Comparison of ENCODE assay signal across 4 worm cellular contexts in the genomic region with DNA sequence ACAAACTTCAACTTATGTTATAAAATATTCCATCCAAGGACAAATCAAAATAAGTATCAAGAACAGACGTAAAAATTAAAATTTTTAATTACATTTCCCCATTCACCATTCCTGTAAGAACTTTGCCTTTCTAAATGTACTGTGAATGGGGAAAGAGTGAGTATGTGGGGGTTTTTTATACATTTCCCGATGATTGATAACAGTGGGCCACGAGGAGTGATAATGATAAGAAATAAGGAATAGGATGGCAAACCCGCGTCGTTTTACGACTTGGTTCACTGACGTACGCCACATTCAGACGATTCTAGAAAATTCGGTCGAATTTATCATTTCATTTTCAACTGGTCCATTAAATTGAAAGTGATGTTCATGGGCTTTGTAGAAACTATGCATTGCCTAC.
TF ChIP-seq lines count a peak whose summit lies in the region.

Gene cdd-1 (minus strand): TSS at position 151 of the 400 bp plus-strand sequence.

TF ChIP-seq in whole organism, L1 larva, 84 proteins besides CTCF, POLR2A, EP300 and RAD21 (continued from another document):
- TF ChIP-seq pag-3 (tag; optimal IDR thresholded peaks at IDR 0.05; lab: Kevin White, UChicago; ENCODE audit: borderline replicate concordance, insufficient read depth), result peak; percentile 50
- no peak for TF ChIP-seq C16A3.4 (tag; optimal IDR thresholded peaks at IDR 0.05; lab: Kevin White, UChicago)
- TF ChIP-seq tlp-1 (tag; optimal IDR thresholded peaks at IDR 0.05; lab: Kevin White, UChicago), result no peak
- peak; percentile 46 for TF ChIP-seq nhr-90 (tag; optimal IDR thresholded peaks at IDR 0.05; lab: Kevin White, UChicago; ENCODE audit: poor library complexity)
- peak; percentile 60 for TF ChIP-seq nhr-20 (tag; optimal IDR thresholded peaks at IDR 0.05; lab: Kevin White, UChicago)
- TF ChIP-seq isw-1 (GFP tag; IDR thresholded peaks at IDR 0.05; lab: Robert Waterston, UW), result no peak
- TF ChIP-seq jun-1 (tag; optimal IDR thresholded peaks at IDR 0.05; lab: Kevin White, UChicago), result peak; percentile 26
- no peak for TF ChIP-seq aha-1 (tag; optimal IDR thresholded peaks at IDR 0.05; lab: Kevin White, UChicago)
- peak; percentile 54 for TF ChIP-seq snu-23 (GFP tag; optimal IDR thresholded peaks at IDR 0.05; lab: Kevin White, UChicago)
- 0 out of 2 replicates have a peak, but pooled peaks have one; percentile 9 for TF ChIP-seq mab-9 (GFP tag; IDR thresholded peaks at IDR 0.05; lab: Robert Waterston, UW)
- no peak for TF ChIP-seq ceh-88 (GFP tag; IDR thresholded peaks at IDR 0.05; lab: Robert Waterston, UW)
- peak in 5 of 6 experiments; percentile 17 to 90 (median 52) for TF ChIP-seq elt-3 (tag; optimal IDR thresholded peaks at IDR 0.05; lab: Kevin White, UChicago)
- TF ChIP-seq elt-2 (tag; optimal IDR thresholded peaks at IDR 0.05; lab: Kevin White, UChicago), result peak; percentile 87
- TF ChIP-seq efl-1 (optimal IDR thresholded peaks at IDR 0.05; lab: Kevin White, UChicago), result no peak
- peak in 1 of 2 experiments; percentile 79 for TF ChIP-seq efl-1 (GFP tag; optimal IDR thresholded peaks at IDR 0.05 in 1 of 2; lab: Kevin White, UChicago)
- no peak for TF ChIP-seq efl-3 (GFP tag; optimal IDR thresholded peaks at IDR 0.05; lab: Kevin White, UChicago)
- TF ChIP-seq sptf-1 (tag; optimal IDR thresholded peaks at IDR 0.05; lab: Kevin White, UChicago), result no peak
- TF ChIP-seq fkh-4 (tag; optimal IDR thresholded peaks at IDR 0.05; lab: Kevin White, UChicago; ENCODE audit: borderline replicate concordance), result no peak
- peak in 1 of 2 experiments; percentile 69 for TF ChIP-seq mdl-1 (tag; optimal IDR thresholded peaks at IDR 0.05; lab: Kevin White, UChicago)
- TF ChIP-seq sup-37 (GFP tag; optimal IDR thresholded peaks at IDR 0.05; lab: Kevin White, UChicago), result no peak
- no peak for TF ChIP-seq swsn-7 (tag; optimal IDR thresholded peaks at IDR 0.05; lab: Kevin White, UChicago)
- no peak for TF ChIP-seq C04F5.9 (tag; optimal IDR thresholded peaks at IDR 0.05; lab: Kevin White, UChicago)
- TF ChIP-seq aly-2 (tag; optimal IDR thresholded peaks at IDR 0.05; lab: Kevin White, UChicago), result no peak

TF ChIP-seq in whole organism, L2 larva, 48 proteins besides CTCF, POLR2A, EP300 and RAD21 (continued from another document):
- TF ChIP-seq ztf-11 (tag; optimal IDR thresholded peaks at IDR 0.05; lab: Kevin White, UChicago) (no peak), zag-1 (tag; optimal IDR thresholded peaks at IDR 0.05; lab: Kevin White, UChicago) (no peak), fos-1 (tag; optimal IDR thresholded peaks at IDR 0.05; lab: Kevin White, UChicago) (peak; percentile 60), nhr-129 (tag; optimal IDR thresholded peaks at IDR 0.05; lab: Kevin White, UChicago) (peak; percentile 4), alr-1 (tag; optimal IDR thresholded peaks at IDR 0.05; lab: Kevin White, UChicago) (no peak), crh-2 (tag; optimal IDR thresholded peaks at IDR 0.05; lab: Kevin White, UChicago) (peak; percentile 79), R02D3.7 (tag; optimal IDR thresholded peaks at IDR 0.05; lab: Kevin White, UChicago) (no peak), sem-4 (tag; optimal IDR thresholded peaks at IDR 0.05; lab: Kevin White, UChicago) (no peak), unc-55 (GFP tag; optimal IDR thresholded peaks at IDR 0.05; lab: Kevin White, UChicago) (no peak), elt-3 (tag; optimal IDR thresholded peaks at IDR 0.05; lab: Kevin White, UChicago) (no peak), dmd-4 (tag; optimal IDR thresholded peaks at IDR 0.05; lab: Kevin White, UChicago) (no peak), ztf-4 (tag; optimal IDR thresholded peaks at IDR 0.05; lab: Kevin White, UChicago) (no peak), Y55F3AM.14 (GFP tag; optimal IDR thresholded peaks at IDR 0.05; lab: Kevin White, UChicago) (no peak), egl-27 (tag; optimal IDR thresholded peaks at IDR 0.05; lab: Kevin White, UChicago) (no peak), nhr-11 (tag; optimal IDR thresholded peaks at IDR 0.05; lab: Kevin White, UChicago) (no peak), mbf-1 (tag; optimal IDR thresholded peaks at IDR 0.05; lab: Kevin White, UChicago) (no peak), gmeb-1 (tag; optimal IDR thresholded peaks at IDR 0.05; lab: Kevin White, UChicago) (peak; percentile 43), ceh-16 (tag; optimal IDR thresholded peaks at IDR 0.05; lab: Kevin White, UChicago) (no peak), lin-13 (GFP tag; optimal IDR thresholded peaks at IDR 0.05; lab: Kevin White, UChicago) (no peak), snpc-4 (tag; optimal IDR thresholded peaks at IDR 0.05; lab: Kevin White, UChicago) (no peak), skn-1 (tag; optimal IDR thresholded peaks at IDR 0.05; lab: Kevin White, UChicago) (no peak), ztf-1 (GFP tag; conservative IDR thresholded peaks at IDR 0.05; lab: Robert Waterston, UW) (no peak), mdl-1 (tag; optimal IDR thresholded peaks at IDR 0.05; lab: Kevin White, UChicago) (no peak), nhr-237 (tag; optimal IDR thresholded peaks at IDR 0.05; lab: Kevin White, UChicago) (no peak), nhr-23 (tag; optimal IDR thresholded peaks at IDR 0.05; lab: Kevin White, UChicago) (no peak), lsy-2 (tag; optimal IDR thresholded peaks at IDR 0.05; lab: Kevin White, UChicago) (peak in 1 of 2 experiments; percentile 14), lin-11 (tag; optimal IDR thresholded peaks at IDR 0.05; lab: Kevin White, UChicago) (no peak), nhr-6 (tag; optimal IDR thresholded peaks at IDR 0.05; lab: Kevin White, UChicago) (no peak), blmp-1 (tag; optimal IDR thresholded peaks at IDR 0.05; lab: Kevin White, UChicago; ENCODE audit: insufficient read depth) (peak; percentile 2), nhr-10 (tag; optimal IDR thresholded peaks at IDR 0.05; lab: Kevin White, UChicago) (no peak), sma-9 (GFP tag; optimal IDR thresholded peaks at IDR 0.05; lab: Kevin White, UChicago) (peak; percentile 66), sma-9 (tag; optimal IDR thresholded peaks at IDR 0.05; lab: Kevin White, UChicago) (no peak), unc-62 (GFP tag; optimal IDR thresholded peaks at IDR 0.05; lab: Kevin White, UChicago) (no peak)

TF ChIP-seq in whole organism, L3 larva, 47 proteins besides CTCF, POLR2A, EP300 and RAD21 (continued from another document):
- TF ChIP-seq sea-2 (GFP tag; optimal IDR thresholded peaks at IDR 0.05; lab: Kevin White, UChicago) (no peak), ceh-28 (tag; optimal IDR thresholded peaks at IDR 0.05; lab: Kevin White, UChicago) (no peak), ceh-82 (tag; optimal IDR thresholded peaks at IDR 0.05; lab: Kevin White, UChicago) (no peak), fkh-2 (tag; optimal IDR thresholded peaks at IDR 0.05; lab: Kevin White, UChicago) (no peak), elt-3 (tag; optimal IDR thresholded peaks at IDR 0.05; lab: Kevin White, UChicago) (peak in 1 of 3 experiments; percentile 50), unc-62 (GFP tag; optimal IDR thresholded peaks at IDR 0.05; lab: Kevin White, UChicago) (no peak), elt-1 (tag; optimal IDR thresholded peaks at IDR 0.05; lab: Kevin White, UChicago) (no peak), ama-1 (optimal IDR thresholded peaks at IDR 0.05; lab: Kevin White, UChicago) (no peak)

TF ChIP-seq in whole organism, L4 larva, 104 proteins besides CTCF, POLR2A, EP300 and RAD21 (continued from another document):
- TF ChIP-seq F44E2.7 (GFP tag; IDR thresholded peaks at IDR 0.05; lab: Robert Waterston, UW) (no peak), mep-1 (tag; optimal IDR thresholded peaks at IDR 0.05; lab: Kevin White, UChicago) (peak; percentile 54), nhr-41 (GFP tag; IDR thresholded peaks at IDR 0.05; lab: Robert Waterston, UW) (0 out of 2 replicates have a peak, but pooled peaks have one; percentile 6), daf-16 (GFP tag; optimal IDR thresholded peaks at IDR 0.05; lab: Kevin White, UChicago) (no peak), daf-16 (tag; optimal IDR thresholded peaks at IDR 0.05; lab: Kevin White, UChicago) (peak; percentile 77), zfp-3 (GFP tag; conservative IDR thresholded peaks at IDR 0.05; lab: Robert Waterston, UW) (no peak), skn-1 (tag; optimal IDR thresholded peaks at IDR 0.05; lab: Kevin White, UChicago) (no peak), ztf-11 (tag; optimal IDR thresholded peaks at IDR 0.05; lab: Kevin White, UChicago) (no peak), unc-39 (tag; optimal IDR thresholded peaks at IDR 0.05; lab: Kevin White, UChicago) (no peak), fkh-10 (GFP tag; optimal IDR thresholded peaks at IDR 0.05; lab: Kevin White, UChicago) (no peak), lsy-2 (tag; optimal IDR thresholded peaks at IDR 0.05; lab: Kevin White, UChicago) (peak in 1 of 2 experiments; percentile 45), hlh-11 (tag; optimal IDR thresholded peaks at IDR 0.05; lab: Kevin White, UChicago) (peak; percentile 71), pha-4 (GFP tag; IDR thresholded peaks at IDR 0.05; lab: Robert Waterston, UW) (no peak), pha-4 (tag; optimal IDR thresholded peaks at IDR 0.05; lab: Kevin White, UChicago) (no peak), dmd-6 (GFP tag; IDR thresholded peaks at IDR 0.05; lab: Robert Waterston, UW) (peak; percentile 53; the same call in 1 of the 2 replicates), lin-1 (GFP tag; IDR thresholded peaks at IDR 0.05; lab: Robert Waterston, UW) (peak; percentile 61; the same call in 1 of the 2 replicates), F37D6.2 (tag; optimal IDR thresholded peaks at IDR 0.05; lab: Kevin White, UChicago) (no peak), ceh-20 (GFP tag; IDR thresholded peaks at IDR 0.05; lab: Robert Waterston, UW) (peak; percentile 73), T20F7.1 (GFP tag; optimal IDR thresholded peaks at IDR 0.05; lab: Kevin White, UChicago) (peak; percentile 40), mdl-1 (tag; optimal IDR thresholded peaks at IDR 0.05; lab: Kevin White, UChicago) (peak in 1 of 2 experiments; percentile 67), zfp-2 (tag; optimal IDR thresholded peaks at IDR 0.05; lab: Kevin White, UChicago) (no peak), unc-62 (GFP tag; optimal IDR thresholded peaks at IDR 0.05 in 1 of 2; lab: Kevin White, UChicago) (peak in 1 of 2 experiments; percentile 47), unc-62 (tag; optimal IDR thresholded peaks at IDR 0.05; lab: Kevin White, UChicago) (no peak), nhr-77 (tag; optimal IDR thresholded peaks at IDR 0.05; lab: Kevin White, UChicago) (peak; percentile 54), php-3 (GFP tag; IDR thresholded peaks at IDR 0.05; lab: Robert Waterston, UW) (peak; percentile 97), nhr-48 (tag; optimal IDR thresholded peaks at IDR 0.05; lab: Kevin White, UChicago) (peak; percentile 47), ZK546.5 (tag; optimal IDR thresholded peaks at IDR 0.05; lab: Kevin White, UChicago) (no peak)
TF ChIP-seq in whole organism, L4 larva: peak in this region for 21.
